Worm (Caenorhabditis elegans) whole organism, L2 larva: Measurements from ENCODE around the gene pudl-1.

Experiments used
- ama-1 ChIP-seq: fragments of 150-350 bp; optimal IDR thresholded peaks from 2 replicates; lab custom pipeline; 2018; ENCODE audit warnings: inconsistent platforms
- blmp-1 ChIP-seq: sonication (generic microtip); optimal IDR thresholded peaks from 2 replicates; lab custom pipeline; 2017; ENCODE audit warnings: missing genetic modification characterization, mild to moderate bottlenecking, missing compliant biosample characterization, antibody characterized with exemption, moderate library complexity; ENCODE audit not compliant: insufficient read depth
- ceh-82 ChIP-seq: fragments of 150-350 bp; optimal IDR thresholded peaks from 2 replicates; lab custom pipeline; 2014; ENCODE audit warnings: missing biosample characterization, missing genetic modification characterization
- lin-13 ChIP-seq: fragments of 150-350 bp; optimal IDR thresholded peaks from 2 replicates; lab custom pipeline; 2014; ENCODE audit warnings: missing biosample characterization, missing genetic modification reagents, missing genetic modification characterization
- lin-39 ChIP-seq: fragments of 150-350 bp; optimal IDR thresholded peaks from 2 replicates; lab custom pipeline; 2014; ENCODE audit warnings: missing biosample characterization, missing genetic modification reagents, missing genetic modification characterization
- nhr-10 ChIP-seq: sonication (generic microtip); optimal IDR thresholded peaks from 2 replicates; lab custom pipeline; 2017; ENCODE audit warnings: missing biosample characterization, missing genetic modification characterization
- nhr-23 ChIP-seq: fragments of 150-350 bp; optimal IDR thresholded peaks from 2 replicates; lab custom pipeline; 2014; ENCODE audit warnings: missing biosample characterization, missing genetic modification reagents, missing genetic modification characterization
- nhr-237 ChIP-seq: fragments of 150-350 bp; optimal IDR thresholded peaks from 2 replicates; lab custom pipeline; 2014; ENCODE audit warnings: missing biosample characterization, missing genetic modification characterization
- nhr-25 ChIP-seq: fragments of 150-350 bp; sonication (generic microtip); optimal IDR thresholded peaks from 3 replicates; lab custom pipeline; 2014; ENCODE audit warnings: missing biosample characterization, missing genetic modification characterization
- skn-1 ChIP-seq: sonication (generic microtip); optimal IDR thresholded peaks from 2 replicates; lab custom pipeline; 2017; ENCODE audit warnings: missing biosample characterization, missing genetic modification characterization
- unc-62 ChIP-seq: fragments of 150-350 bp; optimal IDR thresholded peaks from 2 replicates; lab custom pipeline; 2014; ENCODE audit warnings: missing biosample characterization, missing genetic modification reagents, missing genetic modification characterization
- ztf-11 ChIP-seq: sonication (generic microtip); optimal IDR thresholded peaks from 2 replicates; lab custom pipeline; 2017; ENCODE audit warnings: missing biosample characterization, missing genetic modification characterization
- ztf-4 ChIP-seq: fragments of 150-350 bp; optimal IDR thresholded peaks from 2 replicates; lab custom pipeline; 2014; ENCODE audit warnings: missing biosample characterization, missing genetic modification characterization

DNA sequence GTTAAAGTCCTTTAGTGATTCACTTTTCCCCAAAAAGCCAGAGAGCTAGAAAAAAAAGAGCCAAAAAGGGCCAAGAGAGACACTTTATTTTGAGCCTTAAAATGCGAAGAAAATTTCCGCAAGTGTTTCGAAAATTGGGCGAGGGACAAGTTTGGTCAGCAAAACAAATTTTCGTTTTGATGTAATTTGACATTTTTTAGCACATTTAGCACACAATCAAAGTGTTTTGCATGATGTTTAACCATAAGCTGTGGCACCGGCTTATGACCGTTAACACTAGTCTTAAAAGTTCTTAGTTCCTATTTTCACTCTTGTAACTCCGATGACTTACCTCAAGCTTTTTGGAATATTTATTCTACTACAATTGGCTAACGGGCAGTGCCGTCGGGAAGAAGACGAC lies 12.3 kb upstream of the pudl-1 start, which contains the start of gene Y54G2A.37:
- TF ChIP-seq blmp-1 (no peak), nhr-237 (tag; lab: Kevin White, UChicago) (no peak), lin-13 (GFP tag; lab: Kevin White, UChicago) (no peak), lin-39 (tag; lab: Kevin White, UChicago) (no peak), nhr-25 (tag; lab: Kevin White, UChicago) (no peak), ztf-11 (no peak), nhr-10 (tag; lab: Kevin White, UChicago) (no peak), ceh-82 (tag; lab: Kevin White, UChicago) (no peak), ama-1 (lab: Kevin White, UChicago) (no peak), nhr-23 (tag; lab: Kevin White, UChicago) (no peak), ztf-4 (tag; lab: Kevin White, UChicago) (no peak), unc-62 (GFP tag; lab: Kevin White, UChicago) (no peak), skn-1 (tag; lab: Kevin White, UChicago) (no peak)
